Fruit fly (Drosophila melanogaster): ENCODE data around the gene TwdlY.

The TwdlY gene

DNA sequence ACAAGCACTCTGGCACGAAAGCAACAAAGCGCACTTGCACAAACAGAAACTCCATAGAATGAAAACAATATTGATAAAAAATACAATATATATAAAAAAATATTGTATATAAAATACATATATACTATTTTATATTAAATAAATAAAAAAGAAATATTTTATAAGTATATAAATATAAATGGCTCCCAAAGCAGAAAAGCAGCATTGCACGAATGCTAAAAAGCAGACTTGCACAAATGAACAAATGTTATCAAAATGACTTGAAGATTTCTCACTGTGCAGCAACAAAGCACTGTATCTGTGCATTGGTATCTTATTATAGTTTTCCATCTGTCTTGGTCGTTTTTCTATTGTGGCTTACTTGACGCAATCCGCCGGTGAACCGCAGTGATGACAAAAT is 34.0 kb downstream of the TwdlY start (continued):
- TF ChIP-seq HLH4C (GFP tag; IDR thresholded peaks at IDR 0.05; ENCODE audit: partially characterized antibody), result no peak
- peak; percentile 11 for TF ChIP-seq Fer1 (GFP tag; optimal IDR thresholded peaks at IDR 0.05)
- TF ChIP-seq CG17612 (GFP tag; IDR thresholded peaks at IDR 0.05), result no peak
- TF ChIP-seq CG1024 (GFP tag; IDR thresholded peaks at IDR 0.05), result no peak
- TF ChIP-seq CG9817 (tag; optimal IDR thresholded peaks at IDR 0.05), result no peak
- TF ChIP-seq HHEX (GFP tag; optimal IDR thresholded peaks at IDR 0.05), result peak; percentile 15
- TF ChIP-seq CG18619 (GFP tag; optimal IDR thresholded peaks at IDR 0.05), result no peak
- no peak for TF ChIP-seq en (GFP tag; optimal IDR thresholded peaks at IDR 0.05)
- TF ChIP-seq p53 (GFP tag; optimal IDR thresholded peaks at IDR 0.05), result no peak
- TF ChIP-seq CG13775 (GFP tag; optimal IDR thresholded peaks at IDR 0.05), result no peak
- TF ChIP-seq MESR4 (GFP tag; optimal IDR thresholded peaks at IDR 0.05), result no peak
- TF ChIP-seq Myb (GFP tag; optimal IDR thresholded peaks at IDR 0.05), result no peak
- TF ChIP-seq Med (GFP tag), result peak; percentile 32
- TF ChIP-seq CG2202 (tag; optimal IDR thresholded peaks at IDR 0.05), result no peak
- TF ChIP-seq Dll (GFP tag; IDR thresholded peaks at IDR 0.05; ENCODE audit: partially characterized antibody), result no peak
- no peak for TF ChIP-seq btn (GFP tag; optimal IDR thresholded peaks at IDR 0.05)
- TF ChIP-seq ken (GFP tag; IDR thresholded peaks at IDR 0.05), result no peak
- peak; percentile 20 for TF ChIP-seq lab (GFP tag; optimal IDR thresholded peaks at IDR 0.05)
- TF ChIP-seq Taf1 (GFP tag; IDR thresholded peaks at IDR 0.05), result no peak
- peak; percentile 18 for TF ChIP-seq Ssrp (tag; optimal IDR thresholded peaks at IDR 0.05)
- no peak for TF ChIP-seq Gsc (GFP tag; IDR thresholded peaks at IDR 0.05)
- TF ChIP-seq phol (tag; optimal IDR thresholded peaks at IDR 0.05), result peak; percentile 32
- no peak for TF ChIP-seq E2f2 (GFP tag; IDR thresholded peaks at IDR 0.05)
- TF ChIP-seq Hr3 (GFP tag; optimal IDR thresholded peaks at IDR 0.05), result peak; percentile 39
- TF ChIP-seq lbe (GFP tag; optimal IDR thresholded peaks at IDR 0.05), result no peak
- no peak for TF ChIP-seq aop (GFP tag; IDR thresholded peaks at IDR 0.05)
- TF ChIP-seq hth (optimal IDR thresholded peaks at IDR 0.05), result no peak
- TF ChIP-seq CG13296 (GFP tag; optimal IDR thresholded peaks at IDR 0.05), result peak; percentile 18
- TF ChIP-seq B-H2 (GFP tag; optimal IDR thresholded peaks at IDR 0.05), result no peak
- no peak for TF ChIP-seq fd3F (GFP tag; optimal IDR thresholded peaks at IDR 0.05)
- TF ChIP-seq row (GFP tag; IDR thresholded peaks at IDR 0.05), result peak; percentile 14; the same call in 1 of the 3 replicates
- TF ChIP-seq gem (tag; optimal IDR thresholded peaks at IDR 0.05), result peak; percentile 42
- no peak for TF ChIP-seq emc (GFP tag; optimal IDR thresholded peaks at IDR 0.05)
- TF ChIP-seq Lim3 (GFP tag; IDR thresholded peaks at IDR 0.05), result no peak
- no peak for TF ChIP-seq sd (tag; optimal IDR thresholded peaks at IDR 0.05)
- TF ChIP-seq gcm2 (GFP tag; optimal IDR thresholded peaks at IDR 0.05), result no peak
- no peak for TF ChIP-seq CG10209 (GFP tag; optimal IDR thresholded peaks at IDR 0.05)
- TF ChIP-seq fd102C (GFP tag; optimal IDR thresholded peaks at IDR 0.05), result no peak
- peak; percentile 10 for TF ChIP-seq CG6254 (GFP tag; optimal IDR thresholded peaks at IDR 0.05)
- TF ChIP-seq z (GFP tag; IDR thresholded peaks at IDR 0.05), result no peak
- no peak for TF ChIP-seq CG31441 (GFP tag; IDR thresholded peaks at IDR 0.05)
- TF ChIP-seq CG4282 (GFP tag; optimal IDR thresholded peaks at IDR 0.05), result no peak
- no peak for TF ChIP-seq sima (GFP tag; optimal IDR thresholded peaks at IDR 0.05)
- peak; percentile 46 for TF ChIP-seq CG10979 (tag; optimal IDR thresholded peaks at IDR 0.05)
- no peak for TF ChIP-seq CG34376 (GFP tag; optimal IDR thresholded peaks at IDR 0.05)
- TF ChIP-seq CG15073 (GFP tag; optimal IDR thresholded peaks at IDR 0.05), result no peak
- peak; percentile 6 for TF ChIP-seq CG8924 (tag; optimal IDR thresholded peaks at IDR 0.05)
- no peak for TF ChIP-seq Deaf1 (tag; optimal IDR thresholded peaks at IDR 0.05)
- TF ChIP-seq CG10431 (GFP tag; optimal IDR thresholded peaks at IDR 0.05), result no peak
- no peak for TF ChIP-seq Scr (GFP tag; IDR thresholded peaks at IDR 0.05; ENCODE audit: partially characterized antibody)
- TF ChIP-seq CG11456 (GFP tag; IDR thresholded peaks at IDR 0.05), result no peak
- TF ChIP-seq CG13624 (GFP tag; optimal IDR thresholded peaks at IDR 0.05), result no peak

Data from whole organism, embryonic.